Worm (Caenorhabditis elegans): ENCODE results near the gene T10B10.4.

The T10B10.4 gene

ce11 chrX:15168424-15168823, 21.5 kb upstream of the T10B10.4 start, which contains the start of gene ocr-3:
Gene ocr-3, plus strand, starts transcription at chrX:15168724.
- TF ChIP-seq cebp-1 (GFP tag; IDR thresholded peaks at IDR 0.05) = no peak
- no peak for TF ChIP-seq cebp-1 (tag; optimal IDR thresholded peaks at IDR 0.05)
- no peak for TF ChIP-seq F33H1.4 (GFP tag; IDR thresholded peaks at IDR 0.05)
- no peak for TF ChIP-seq mcd-1 (GFP tag; IDR thresholded peaks at IDR 0.05)
- no peak for TF ChIP-seq attf-5 (GFP tag; optimal IDR thresholded peaks at IDR 0.05)
- TF ChIP-seq F55B11.4 (tag; optimal IDR thresholded peaks at IDR 0.05; ENCODE audit: borderline replicate concordance, insufficient read depth) = no peak
- no peak for TF ChIP-seq nhr-179 (tag; optimal IDR thresholded peaks at IDR 0.05)
- TF ChIP-seq ztf-3 (GFP tag; optimal IDR thresholded peaks at IDR 0.05) = no peak
- no peak for TF ChIP-seq attf-6 (GFP tag; IDR thresholded peaks at IDR 0.05)
- no peak for TF ChIP-seq mes-4 (tag; optimal IDR thresholded peaks at IDR 0.05)
- no peak for TF ChIP-seq F22D6.2 (tag; optimal IDR thresholded peaks at IDR 0.05)
- TF ChIP-seq Y53G8AR.9 (GFP tag; conservative IDR thresholded peaks at IDR 0.05) = no peak
- TF ChIP-seq egl-18 (GFP tag; IDR thresholded peaks at IDR 0.05) = no peak

ce11 chrX:15170958-15171357, 19.0 kb upstream of the T10B10.4 start:
- no peak for TF ChIP-seq rpc-1 (optimal IDR thresholded peaks at IDR 0.05)
- TF ChIP-seq rpc-1 (tag; optimal IDR thresholded peaks at IDR 0.05) = no peak
- no peak for TF ChIP-seq hsf-1 (GFP tag; IDR thresholded peaks at IDR 0.05)
- TF ChIP-seq Y67H2A.10 (GFP tag; conservative IDR thresholded peaks at IDR 0.05) = no peak
- TF ChIP-seq snpc-4 (GFP tag; optimal IDR thresholded peaks at IDR 0.05) = no peak
- TF ChIP-seq snpc-4 (tag; optimal IDR thresholded peaks at IDR 0.05) = peak; percentile 39 to 93 (median 72)

ce11 chrX:15173303-15173904, 16.5 kb upstream of the T10B10.4 start, which contains the start of gene ucr-2.2:
Gene ucr-2.2, plus strand, starts transcription at chrX:15173904.
- TF ChIP-seq B0019.2 (GFP tag; conservative IDR thresholded peaks at IDR 0.05) = no peak
- TF ChIP-seq attf-3 (GFP tag; conservative IDR thresholded peaks at IDR 0.05) = no peak
- TF ChIP-seq madf-6 (GFP tag; IDR thresholded peaks at IDR 0.05) = no peak
- TF ChIP-seq gei-17 (GFP tag; optimal IDR thresholded peaks at IDR 0.05) = peak; percentile 60
- no peak for TF ChIP-seq F57A8.1 (GFP tag; optimal IDR thresholded peaks at IDR 0.05)
- no peak for TF ChIP-seq xnd-1 (tag; optimal IDR thresholded peaks at IDR 0.05)
- TF ChIP-seq nhr-27 (tag; optimal IDR thresholded peaks at IDR 0.05) = no peak
- TF ChIP-seq let-607 (tag; optimal IDR thresholded peaks at IDR 0.05) = peak; percentile 75 to 88
- TF ChIP-seq akir-1 (GFP tag; optimal IDR thresholded peaks at IDR 0.05) = no peak
- TF ChIP-seq mcd-1 (GFP tag; IDR thresholded peaks at IDR 0.05) = peak; percentile 76
- TF ChIP-seq ekl-4 (GFP tag; IDR thresholded peaks at IDR 0.05) = no peak
- no peak for TF ChIP-seq mel-28 (tag; optimal IDR thresholded peaks at IDR 0.05; ENCODE audit: borderline replicate concordance)
- TF ChIP-seq nhr-90 (tag; optimal IDR thresholded peaks at IDR 0.05) = no peak
- no peak for TF ChIP-seq F33H1.4 (GFP tag; IDR thresholded peaks at IDR 0.05)
- no peak for TF ChIP-seq tbx-9 (tag; optimal IDR thresholded peaks at IDR 0.05; ENCODE audit: borderline replicate concordance)
- TF ChIP-seq rpc-1 (optimal IDR thresholded peaks at IDR 0.05) = no peak
- TF ChIP-seq rpc-1 (tag; optimal IDR thresholded peaks at IDR 0.05) = no peak
- TF ChIP-seq somi-1 (GFP tag; optimal IDR thresholded peaks at IDR 0.05) = peak; percentile 34
- TF ChIP-seq sptf-2 (GFP tag; optimal IDR thresholded peaks at IDR 0.05) = no peak
- TF ChIP-seq lag-1 (GFP tag; IDR thresholded peaks at IDR 0.05) = no peak
- TF ChIP-seq ama-1 (optimal IDR thresholded peaks at IDR 0.05) = no peak
- TF ChIP-seq ama-1 (GFP tag; optimal IDR thresholded peaks at IDR 0.05) = no peak
- peak; percentile 83 for TF ChIP-seq ZK185.1 (tag; optimal IDR thresholded peaks at IDR 0.05; ENCODE audit: poor library complexity, severe bottlenecking)
- peak; percentile 64; the same call in 1 of the 2 replicates for TF ChIP-seq Y53G8AR.9 (GFP tag; conservative IDR thresholded peaks at IDR 0.05)
- peak; percentile 89 for TF ChIP-seq dox-1 (GFP tag; IDR thresholded peaks at IDR 0.05)
- no peak for TF ChIP-seq nfya-2 (GFP tag; IDR thresholded peaks at IDR 0.05)
- peak; percentile 64 for TF ChIP-seq C06A6.2 (GFP tag; conservative IDR thresholded peaks at IDR 0.05)
- TF ChIP-seq zim-3 (tag; optimal IDR thresholded peaks at IDR 0.05) = no peak
- no peak for TF ChIP-seq ceh-91 (GFP tag; IDR thresholded peaks at IDR 0.05)
- TF ChIP-seq K11D2.4 (GFP tag; IDR thresholded peaks at IDR 0.05) = peak; percentile 75
- TF ChIP-seq madf-8 (GFP tag; conservative IDR thresholded peaks at IDR 0.05) = no peak
- TF ChIP-seq unc-62 (GFP tag; optimal IDR thresholded peaks at IDR 0.05) = no peak

Data from whole organism, young adult.